Worm (Caenorhabditis elegans) whole organism, mixed stage, embryonic: ENCODE results near the gene F10D7.11.

ENCODE experiments used
- M03D4.4 ChIP-seq: sonication (generic microtip); optimal IDR thresholded peaks from 2 replicates; lab custom pipeline; 2017; ENCODE audit warnings: mild to moderate bottlenecking, missing genetic modification characterization, missing compliant biosample characterization
- bed-3 ChIP-seq: fragments of 200-800 bp; sonication (Bioruptor generic); optimal IDR thresholded peaks from 3 replicates; lab custom pipeline; 2018; ENCODE audit warnings: mild to moderate bottlenecking, missing genetic modification characterization, moderate library complexity, missing compliant biosample characterization
- blmp-1 ChIP-seq: fragments of 150-350 bp; optimal IDR thresholded peaks from 2 replicates; lab custom pipeline; 2014; ENCODE audit warnings: missing biosample characterization, missing genetic modification characterization
- ceh-39 ChIP-seq: fragments of 150-350 bp; optimal IDR thresholded peaks from 2 replicates; lab custom pipeline; 2014; ENCODE audit warnings: missing biosample characterization, missing genetic modification characterization
- ceh-43 ChIP-seq: fragments of 200-800 bp; sonication (Bioruptor generic); optimal IDR thresholded peaks from 2 replicates; lab custom pipeline; 2018; ENCODE audit warnings: mild to moderate bottlenecking, missing genetic modification characterization, moderate library complexity, missing compliant biosample characterization
- ceh-83 ChIP-seq: fragments of 200-800 bp; sonication (Bioruptor generic); optimal IDR thresholded peaks from 2 replicates; lab custom pipeline; 2018; ENCODE audit warnings: mild to moderate bottlenecking, missing genetic modification characterization, missing compliant biosample characterization
- ces-1 ChIP-seq: fragments of 150-350 bp; optimal IDR thresholded peaks from 2 replicates; lab custom pipeline; 2014; ENCODE audit warnings: missing biosample characterization, missing genetic modification reagents, missing genetic modification characterization
- cnd-1 ChIP-seq: fragments of 200-800 bp; sonication (Bioruptor generic); optimal IDR thresholded peaks from 2 replicates; lab custom pipeline; 2018; ENCODE audit warnings: mild to moderate bottlenecking, missing genetic modification characterization, missing compliant biosample characterization
- drap-1 ChIP-seq: fragments of 200-800 bp; sonication (Bioruptor generic); optimal IDR thresholded peaks from 3 replicates; lab custom pipeline; 2018; ENCODE audit warnings: mild to moderate bottlenecking, missing genetic modification characterization, missing compliant biosample characterization
- elt-1 ChIP-seq: sonication (generic microtip); optimal IDR thresholded peaks from 2 replicates; lab custom pipeline; 2017; ENCODE audit warnings: missing genetic modification characterization, mild to moderate bottlenecking, missing compliant biosample characterization, antibody characterized with exemption, moderate library complexity, borderline replicate concordance; ENCODE audit not compliant: insufficient read depth
- elt-3 ChIP-seq: fragments of 150-350 bp; optimal IDR thresholded peaks from 2 replicates; lab custom pipeline; 2014; ENCODE audit warnings: missing biosample characterization, missing genetic modification characterization
- flh-1 ChIP-seq: fragments of 200-800 bp; sonication (Bioruptor generic); optimal IDR thresholded peaks from 2 replicates; lab custom pipeline; 2018; ENCODE audit warnings: mild to moderate bottlenecking, missing genetic modification characterization, moderate library complexity, missing compliant biosample characterization
- ham-2 ChIP-seq: fragments of 200-800 bp; sonication (Bioruptor generic); optimal IDR thresholded peaks from 2 replicates; lab custom pipeline; 2018; ENCODE audit warnings: mild to moderate bottlenecking, missing genetic modification characterization, missing compliant biosample characterization
- hlh-1 ChIP-seq: fragments of 150-350 bp; optimal IDR thresholded peaks from 2 replicates; lab custom pipeline; 2014; ENCODE audit warnings: missing biosample characterization, missing genetic modification reagents, missing genetic modification characterization
- lin-13 ChIP-seq: fragments of 150-350 bp; optimal IDR thresholded peaks from 2 replicates; lab custom pipeline; 2014; ENCODE audit warnings: missing biosample characterization, missing genetic modification characterization
- lin-32 ChIP-seq: fragments of 200-800 bp; sonication (Bioruptor generic); optimal IDR thresholded peaks from 2 replicates; lab custom pipeline; 2018; ENCODE audit warnings: mild to moderate bottlenecking, missing genetic modification characterization, missing compliant biosample characterization
- lsy-2 ChIP-seq: fragments of 150-350 bp; optimal IDR thresholded peaks from 2 replicates; lab custom pipeline; 2014; ENCODE audit warnings: missing biosample characterization, missing genetic modification characterization
- mab-5 ChIP-seq: fragments of 150-350 bp; optimal IDR thresholded peaks from 2 replicates; lab custom pipeline; 2014; ENCODE audit warnings: missing biosample characterization, missing genetic modification characterization
- mep-1 ChIP-seq: fragments of 150-350 bp; optimal IDR thresholded peaks from 2 replicates; lab custom pipeline; 2017; ENCODE audit warnings: missing biosample characterization, missing genetic modification reagents, missing genetic modification characterization, inconsistent platforms
- mls-2 ChIP-seq: sonication (generic microtip); optimal IDR thresholded peaks from 2 replicates; lab custom pipeline; 2016; ENCODE audit warnings: mild to moderate bottlenecking, missing genetic modification characterization, moderate library complexity, missing compliant biosample characterization
- nhr-12 ChIP-seq: fragments of 150-350 bp; optimal IDR thresholded peaks from 2 replicates; lab custom pipeline; 2014; ENCODE audit warnings: missing biosample characterization, missing genetic modification characterization
- nhr-2 ChIP-seq: fragments of 150-350 bp; optimal IDR thresholded peaks from 2 replicates; lab custom pipeline; 2014; ENCODE audit warnings: missing biosample characterization, missing genetic modification characterization
- nhr-237 ChIP-seq: fragments of 150-350 bp; optimal IDR thresholded peaks from 2 replicates; lab custom pipeline; 2014; ENCODE audit warnings: missing biosample characterization, missing genetic modification characterization
- nhr-28 ChIP-seq: fragments of 150-350 bp; optimal IDR thresholded peaks from 2 replicates; lab custom pipeline; 2014; ENCODE audit warnings: missing biosample characterization, missing genetic modification characterization
- nhr-76 ChIP-seq: sonication (generic microtip); optimal IDR thresholded peaks from 2 replicates; lab custom pipeline; 2017; ENCODE audit warnings: missing biosample characterization, missing genetic modification characterization
- pha-4 ChIP-seq: fragments of 150-350 bp; optimal IDR thresholded peaks from 2 replicates; lab custom pipeline; 2018; ENCODE audit warnings: missing biosample characterization, missing genetic modification reagents, missing genetic modification characterization
- sem-2 ChIP-seq: fragments of 200-800 bp; sonication (Bioruptor generic); optimal IDR thresholded peaks from 2 replicates; lab custom pipeline; 2018; ENCODE audit warnings: mild to moderate bottlenecking, missing genetic modification characterization, missing compliant biosample characterization
- snpc-4 ChIP-seq: fragments of 150-350 bp; optimal IDR thresholded peaks from 2 replicates; lab custom pipeline; 2014; ENCODE audit warnings: missing biosample characterization, missing genetic modification characterization
- sptf-1 ChIP-seq: sonication (generic microtip); optimal IDR thresholded peaks from 2 replicates; lab custom pipeline; 2017; ENCODE audit warnings: mild to moderate bottlenecking, missing genetic modification characterization, moderate library complexity, missing compliant biosample characterization
- tbx-8 ChIP-seq: fragments of 200-800 bp; sonication (Bioruptor generic); optimal IDR thresholded peaks from 2 replicates; lab custom pipeline; 2018; ENCODE audit warnings: mild to moderate bottlenecking, missing genetic modification characterization, moderate library complexity, missing compliant biosample characterization
- unc-120 ChIP-seq: sonication (generic microtip); optimal IDR thresholded peaks from 2 replicates; lab custom pipeline; 2017; ENCODE audit warnings: missing genetic modification characterization, missing compliant biosample characterization; ENCODE audit not compliant: poor library complexity, severe bottlenecking
- unc-39 ChIP-seq: fragments of 150-350 bp; optimal IDR thresholded peaks from 2 replicates; lab custom pipeline; 2014; ENCODE audit warnings: missing biosample characterization, missing genetic modification characterization
- unc-62 ChIP-seq: fragments of 150-350 bp; optimal IDR thresholded peaks from 2 replicates; lab custom pipeline; 2014; ENCODE audit warnings: missing biosample characterization, missing genetic modification reagents, missing genetic modification characterization
- zip-8 ChIP-seq: fragments of 150-350 bp; optimal IDR thresholded peaks from 2 replicates; lab custom pipeline; 2014; ENCODE audit warnings: missing biosample characterization, missing genetic modification characterization
- ztf-11 ChIP-seq: fragments of 150-350 bp; optimal IDR thresholded peaks from 2 replicates; lab custom pipeline; 2014; ENCODE audit warnings: missing biosample characterization, missing genetic modification characterization

The F10D7.11 gene

DNA sequence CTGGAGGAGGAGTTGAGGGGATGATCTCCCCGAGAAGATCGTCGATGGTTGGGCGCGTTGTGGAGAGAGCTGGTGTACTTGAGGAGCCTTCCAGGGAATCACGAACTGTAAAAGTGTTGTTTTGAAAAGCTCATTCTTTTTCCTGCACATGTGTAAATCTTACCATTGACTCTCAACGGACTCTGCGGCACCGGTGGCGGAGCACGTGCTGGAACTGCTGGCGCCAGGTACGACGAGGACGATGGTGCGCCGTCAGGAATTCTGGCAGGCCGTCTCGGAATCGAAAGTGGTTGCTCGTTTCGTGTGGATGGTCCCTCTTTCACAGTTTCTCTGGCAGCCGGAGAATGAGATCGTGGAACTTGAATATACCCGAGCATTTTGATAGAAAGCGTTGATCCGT lies 21.7 kb downstream of the F10D7.11 start:
- TF ChIP-seq ceh-83 (GFP tag; lab: Kevin White, UChicago) (no peak), ztf-11 (tag; lab: Kevin White, UChicago) (no peak), lsy-2 (tag; lab: Kevin White, UChicago) (no peak), sptf-1 (no peak), hlh-1 (tag; lab: Kevin White, UChicago) (no peak), mls-2 (tag; lab: Kevin White, UChicago) (no peak), flh-1 (GFP tag; lab: Kevin White, UChicago) (no peak), nhr-2 (tag; lab: Kevin White, UChicago) (no peak), ceh-43 (GFP tag; lab: Kevin White, UChicago) (no peak), mep-1 (tag; lab: Kevin White, UChicago) (no peak), ceh-39 (tag; lab: Kevin White, UChicago) (no peak), bed-3 (GFP tag; lab: Kevin White, UChicago) (no peak), elt-1 (tag; lab: Kevin White, UChicago) (no peak), snpc-4 (tag; lab: Kevin White, UChicago) (no peak)

DNA sequence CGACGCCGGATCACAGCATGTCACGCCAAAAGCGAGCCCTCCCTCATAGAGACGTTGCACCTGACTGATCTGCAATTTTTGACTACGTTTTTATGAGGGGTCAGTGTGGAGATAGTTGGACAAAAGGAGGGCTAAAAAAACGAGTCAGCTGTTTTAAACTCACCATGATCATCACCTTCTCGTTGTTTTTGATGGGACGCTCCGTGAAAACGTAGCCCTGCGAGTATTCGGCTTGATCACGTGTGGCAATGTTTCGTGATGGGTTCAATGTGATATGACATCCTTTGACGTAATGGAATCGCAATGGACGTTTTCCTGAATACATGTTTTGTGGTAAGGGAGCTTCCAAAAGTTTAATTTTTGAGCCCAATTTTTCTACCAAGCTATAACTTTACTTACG lies 22.5 kb downstream of the F10D7.11 start:
- no peak for TF ChIP-seq lin-13 (tag; lab: Kevin White, UChicago)
- no peak for TF ChIP-seq blmp-1
- no peak for TF ChIP-seq mab-5 (tag; lab: Kevin White, UChicago)
- TF ChIP-seq lin-32 (GFP tag; lab: Kevin White, UChicago): no peak
- TF ChIP-seq nhr-237 (tag; lab: Kevin White, UChicago): no peak
- TF ChIP-seq ceh-39 (tag; lab: Kevin White, UChicago): no peak
- TF ChIP-seq nhr-28 (tag; lab: Kevin White, UChicago): no peak
- no peak for TF ChIP-seq flh-1 (GFP tag; lab: Kevin White, UChicago)
- no peak for TF ChIP-seq drap-1 (GFP tag; lab: Kevin White, UChicago)
- TF ChIP-seq elt-1 (tag; lab: Kevin White, UChicago): no peak
- TF ChIP-seq ceh-83 (GFP tag; lab: Kevin White, UChicago): no peak
- TF ChIP-seq tbx-8 (GFP tag; lab: Kevin White, UChicago): no peak
- TF ChIP-seq nhr-12 (tag; lab: Kevin White, UChicago): no peak
- TF ChIP-seq nhr-76: no peak
- no peak for TF ChIP-seq sem-2
- no peak for TF ChIP-seq ces-1 (GFP tag; lab: Kevin White, UChicago)
- no peak for TF ChIP-seq mls-2 (tag; lab: Kevin White, UChicago)
- TF ChIP-seq mep-1 (tag; lab: Kevin White, UChicago): no peak
- no peak for TF ChIP-seq sptf-1
- TF ChIP-seq M03D4.4: no peak

DNA sequence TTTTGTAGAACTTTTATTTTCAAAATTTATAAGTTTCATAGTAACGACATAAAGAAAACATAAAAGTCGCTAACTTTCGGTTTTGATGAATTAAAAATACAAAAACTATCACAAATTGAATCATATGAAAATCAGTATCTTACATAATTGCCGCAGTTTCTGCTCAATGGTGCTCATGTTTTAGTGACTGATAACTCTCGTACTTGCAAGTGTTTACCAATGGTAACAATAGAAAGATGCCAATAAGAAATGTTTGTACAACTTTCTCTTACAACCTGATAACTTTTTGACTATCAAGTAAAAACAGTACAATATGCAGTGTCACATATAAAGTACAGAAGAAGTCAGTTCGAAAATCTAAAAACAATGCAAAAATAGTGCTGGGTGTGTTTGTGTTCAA lies 23.5 kb downstream of the F10D7.11 start:
- TF ChIP-seq unc-120 (tag; lab: Kevin White, UChicago) (no peak), nhr-12 (tag; lab: Kevin White, UChicago) (no peak), ham-2 (GFP tag; lab: Kevin White, UChicago) (no peak), elt-3 (tag; lab: Kevin White, UChicago) (no peak), snpc-4 (tag; lab: Kevin White, UChicago) (no peak), ces-1 (GFP tag; lab: Kevin White, UChicago) (no peak), sptf-1 (no peak), mep-1 (tag; lab: Kevin White, UChicago) (no peak), unc-39 (no peak), pha-4 (tag; lab: Kevin White, UChicago) (no peak), nhr-237 (tag; lab: Kevin White, UChicago) (no peak), flh-1 (GFP tag; lab: Kevin White, UChicago) (no peak), zip-8 (tag; lab: Kevin White, UChicago) (no peak), sem-2 (no peak), ceh-39 (tag; lab: Kevin White, UChicago) (no peak), lin-32 (GFP tag; lab: Kevin White, UChicago) (no peak), bed-3 (GFP tag; lab: Kevin White, UChicago) (no peak)

DNA sequence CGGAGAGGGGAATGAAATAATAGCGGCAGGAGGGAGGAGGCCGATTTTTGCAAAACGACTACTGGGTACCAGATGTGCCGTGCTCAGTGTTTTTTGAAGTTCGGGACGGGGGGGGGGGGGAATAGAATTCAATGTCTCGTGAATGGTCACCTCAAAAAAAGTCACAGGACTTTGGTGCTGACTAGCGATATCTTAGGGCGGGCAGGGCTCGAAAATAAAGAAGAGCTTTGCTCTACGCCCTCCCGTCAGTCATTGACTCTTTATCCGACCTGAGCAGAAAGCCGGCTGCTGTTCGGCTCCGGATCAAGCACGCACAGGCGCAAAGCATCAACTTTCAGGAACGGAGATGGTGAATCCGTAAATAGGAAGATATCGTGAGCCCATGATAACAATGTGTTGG lies 27.9 kb downstream of the F10D7.11 start:
- TF ChIP-seq ceh-43 (GFP tag; lab: Kevin White, UChicago) (no peak), sptf-1 (no peak), pha-4 (tag; lab: Kevin White, UChicago) (no peak), elt-1 (tag; lab: Kevin White, UChicago) (no peak), nhr-12 (tag; lab: Kevin White, UChicago) (no peak), nhr-76 (no peak), mep-1 (tag; lab: Kevin White, UChicago) (no peak), unc-120 (tag; lab: Kevin White, UChicago) (no peak), unc-62 (GFP tag; lab: Kevin White, UChicago) (no peak), ceh-39 (tag; lab: Kevin White, UChicago) (no peak), cnd-1 (tag; lab: Kevin White, UChicago) (no peak), M03D4.4 (no peak)
